Fruit fly (Drosophila melanogaster) whole organism, adult: ENCODE results near the gene HIP.

ENCODE experiments used
- CG11617 ChIP-seq: fragments of 200-800 bp; sonication (Bioruptor generic); optimal IDR thresholded peaks from 2 replicates; lab custom pipeline; 2017; ENCODE audit warnings: mild to moderate bottlenecking, missing biosample characterization, missing genetic modification reagents, missing genetic modification characterization
- CG7045 ChIP-seq: fragments of 200-800 bp; sonication (Bioruptor generic); optimal IDR thresholded peaks from 2 replicates; lab custom pipeline; 2017; ENCODE audit warnings: missing biosample characterization, mild to moderate bottlenecking, missing genetic modification characterization
- CG7101 ChIP-seq: fragments of 200-800 bp; sonication (Bioruptor generic); optimal IDR thresholded peaks from 2 replicates; lab custom pipeline; 2018; ENCODE audit warnings: missing biosample characterization, mild to moderate bottlenecking, missing genetic modification characterization, moderate library complexity
- cnc ChIP-seq, 2 experiments: fragments of >200 bp; optimal IDR thresholded peaks; 2 replicates each; lab custom pipeline; 2017
- kay ChIP-seq: fragments of 200-800 bp; sonication (Bioruptor generic); peaks from one replicate; lab custom pipeline; 2016; ENCODE audit warnings: missing biosample characterization, missing genetic modification characterization, borderline replicate concordance
- ovo ChIP-seq: fragments of 200-800 bp; sonication (Bioruptor generic); optimal IDR thresholded peaks from 2 replicates; lab custom pipeline; 2016; ENCODE audit warnings: missing biosample characterization, missing genetic modification characterization

dm6 chrX:3833109-3833657, 34.2 kb downstream of the HIP start:
- TF ChIP-seq cnc (optimal IDR thresholded peaks at IDR 0.05; lab: Kevin White, UChicago): no peak
- no peak for TF ChIP-seq CG7045 (GFP tag; lab: Kevin White, UChicago)
- no peak for TF ChIP-seq CG7101 (tag; lab: Kevin White, UChicago)
- no peak for TF ChIP-seq kay
- no peak for TF ChIP-seq ovo (GFP tag; lab: Kevin White, UChicago)
- no peak for TF ChIP-seq CG11617
